Fruit fly (Drosophila melanogaster): ENCODE data around the gene CG4839.

The CG4839 gene

DNA sequence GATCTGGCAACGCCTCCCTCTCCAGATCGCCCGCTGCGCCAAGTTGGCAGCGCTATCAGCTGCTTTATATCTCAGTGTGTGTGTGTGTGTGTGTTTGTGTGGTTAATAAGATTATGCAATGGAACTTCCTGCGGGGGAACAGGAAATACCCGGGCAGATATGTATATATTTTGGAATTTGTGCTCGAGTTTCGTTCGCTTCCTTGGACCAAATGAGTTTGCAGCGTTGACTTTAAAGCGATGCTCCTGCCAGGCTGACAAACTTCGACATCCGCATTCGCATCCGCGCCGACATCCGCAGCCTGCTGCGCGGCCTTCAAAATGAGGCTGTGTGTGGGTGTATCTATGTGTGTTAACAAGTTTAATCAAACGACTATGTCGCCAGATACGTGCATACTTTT is 1.2 kb upstream of the CG4839 start:
- TF ChIP-seq Hr39 (GFP tag; optimal IDR thresholded peaks at IDR 0.05), result peak; percentile 2
- peak; percentile 78 for TF ChIP-seq fkh (GFP tag; optimal IDR thresholded peaks at IDR 0.05)
- peak; percentile 39 for TF ChIP-seq CG10669 (GFP tag; optimal IDR thresholded peaks at IDR 0.05)
- no peak for TF ChIP-seq CG6792 (GFP tag; optimal IDR thresholded peaks at IDR 0.05)
- TF ChIP-seq CG9139 (GFP tag; optimal IDR thresholded peaks at IDR 0.05), result peak; percentile 39
- no peak for TF ChIP-seq Lpt (GFP tag; optimal IDR thresholded peaks at IDR 0.05)
- TF ChIP-seq CG7368 (GFP tag; optimal IDR thresholded peaks at IDR 0.05), result peak; percentile 48
- peak in 1 of 2 experiments; percentile 54 for TF ChIP-seq ss (GFP tag; optimal IDR thresholded peaks at IDR 0.05)
- TF ChIP-seq acj6 (GFP tag; optimal IDR thresholded peaks at IDR 0.05), result no peak
- TF ChIP-seq Eip93F (GFP tag; optimal IDR thresholded peaks at IDR 0.05), result no peak
- TF ChIP-seq CG6854 (GFP tag; optimal IDR thresholded peaks at IDR 0.05), result peak; percentile 76
- no peak; the same call in 2 of the 3 replicates for TF ChIP-seq eg (GFP tag; IDR thresholded peaks at IDR 0.05)
- peak; percentile 92 for TF ChIP-seq Eip78C (GFP tag)
- peak; percentile 3 for TF ChIP-seq Blimp-1 (GFP tag; optimal IDR thresholded peaks at IDR 0.05)
- peak; percentile 60 for TF ChIP-seq CG6276 (GFP tag; optimal IDR thresholded peaks at IDR 0.05)
- no peak for TF ChIP-seq CG8632 (GFP tag; optimal IDR thresholded peaks at IDR 0.05)
- peak; percentile 10 for TF ChIP-seq Eip75B (GFP tag; optimal IDR thresholded peaks at IDR 0.05)
- no peak for TF ChIP-seq dsx (GFP tag; optimal IDR thresholded peaks at IDR 0.05; ENCODE audit: poor library complexity, severe bottlenecking)
- TF ChIP-seq topi (GFP tag; optimal IDR thresholded peaks at IDR 0.05), result peak; percentile 41
- peak; percentile 22; the same call in 1 of the 2 replicates for TF ChIP-seq Gug (GFP tag; IDR thresholded peaks at IDR 0.05)
- no peak for TF ChIP-seq vri (GFP tag; optimal IDR thresholded peaks at IDR 0.05)
- no peak for TF ChIP-seq OdsH (GFP tag; optimal IDR thresholded peaks at IDR 0.05)
- TF ChIP-seq CG1621 (tag; optimal IDR thresholded peaks at IDR 0.05), result no peak
- TF ChIP-seq Sox102F (GFP tag; optimal IDR thresholded peaks at IDR 0.05), result no peak
- no peak for TF ChIP-seq CG8119 (GFP tag; IDR thresholded peaks at IDR 0.05)
- no peak for TF ChIP-seq CG32006 (GFP tag; optimal IDR thresholded peaks at IDR 0.05)
- peak; percentile 41 for TF ChIP-seq Ets96B (tag; optimal IDR thresholded peaks at IDR 0.05)
- no peak for TF ChIP-seq fd85E (GFP tag; optimal IDR thresholded peaks at IDR 0.05)
- peak; percentile 59; the same call in 2 of the 3 replicates for TF ChIP-seq CG6163 (GFP tag; IDR thresholded peaks at IDR 0.05)
- TF ChIP-seq Met (GFP tag; optimal IDR thresholded peaks at IDR 0.05), result peak; percentile 1
- TF ChIP-seq CG3919 (GFP tag; optimal IDR thresholded peaks at IDR 0.05), result peak; percentile 57
- TF ChIP-seq Smox (GFP tag; optimal IDR thresholded peaks at IDR 0.05), result no peak
- TF ChIP-seq lz (GFP tag; optimal IDR thresholded peaks at IDR 0.05), result no peak

dm6 chr2L:10145571-10145970 is 995 bp downstream of the CG4839 start:
- TF ChIP-seq acj6 (GFP tag; optimal IDR thresholded peaks at IDR 0.05) (no peak), svp (GFP tag) (peak; percentile 53), Ets96B (tag; optimal IDR thresholded peaks at IDR 0.05) (no peak)

- TF ChIP-seq vri (GFP tag; optimal IDR thresholded peaks at IDR 0.05), result peak; percentile 47
- TF ChIP-seq Met (GFP tag; optimal IDR thresholded peaks at IDR 0.05), result no peak
- TF ChIP-seq CG3032 (tag; optimal IDR thresholded peaks at IDR 0.05), result no peak
These were observed 2.3 kb downstream of the CG4839 start for dm6 chr2L:10146723-10147475.

DNA sequence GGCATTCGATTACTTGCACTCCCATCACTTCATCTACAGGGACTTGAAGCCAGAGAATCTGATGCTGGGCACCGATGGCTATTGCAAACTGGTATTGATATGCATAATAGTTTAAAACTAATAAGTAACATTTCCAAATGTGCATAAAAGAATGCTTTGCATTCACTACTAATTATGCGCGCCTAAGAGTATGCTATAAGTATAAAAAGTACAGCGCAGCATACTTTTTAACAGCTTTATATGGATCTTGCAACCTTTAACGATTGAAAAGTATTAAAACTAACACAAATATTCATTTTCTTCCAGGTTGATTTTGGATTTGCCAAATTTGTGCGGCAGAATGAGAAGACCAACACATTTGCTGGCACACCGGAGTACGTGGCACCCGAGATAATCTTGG is 9.8 kb downstream of the CG4839 start:
- TF ChIP-seq Eip78C (GFP tag) (no peak), CG1621 (tag; optimal IDR thresholded peaks at IDR 0.05) (no peak), CG32006 (GFP tag; optimal IDR thresholded peaks at IDR 0.05) (no peak), CG3919 (GFP tag; optimal IDR thresholded peaks at IDR 0.05) (no peak), Hr4 (GFP tag; optimal IDR thresholded peaks at IDR 0.05) (no peak), CG6808 (GFP tag; optimal IDR thresholded peaks at IDR 0.05) (no peak), salr (GFP tag; optimal IDR thresholded peaks at IDR 0.05) (no peak), Hr39 (GFP tag; optimal IDR thresholded peaks at IDR 0.05) (no peak), achi (GFP tag; optimal IDR thresholded peaks at IDR 0.05) (no peak)

Measured in whole organism, prepupa.